Fruit fly (Drosophila melanogaster): ENCODE data around the gene Cdk8.
A peak's percentile ranks its signal among the peaks of the same experiment; 100 is the strongest.

Gene Cdk8

DNA sequence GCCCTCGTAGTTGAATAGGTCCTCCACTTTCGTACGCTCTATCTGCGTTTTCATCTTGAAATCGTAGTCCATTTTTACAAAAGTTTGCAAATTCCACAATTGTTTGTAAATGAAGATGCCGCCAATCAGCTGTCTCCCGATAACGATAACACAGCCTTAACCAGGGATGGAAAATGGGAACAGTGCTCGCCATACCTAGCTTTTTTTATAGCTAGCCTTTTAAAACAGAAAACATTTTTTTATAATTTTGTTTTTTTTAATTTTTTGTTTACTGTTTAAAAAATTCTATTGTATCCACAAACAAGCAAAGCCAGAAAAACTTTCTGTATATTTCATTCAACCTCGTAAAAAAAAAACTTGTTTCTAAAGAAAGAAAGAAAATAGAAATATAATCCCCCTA lies at the start of gene Cdk8 (continued):
- TF ChIP-seq NC2α (GFP tag; optimal IDR thresholded peaks at IDR 0.05) = no peak
- no peak for TF ChIP-seq CG11723 (GFP tag; optimal IDR thresholded peaks at IDR 0.05)
- no peak for TF ChIP-seq esg (GFP tag; conservative IDR thresholded peaks at IDR 0.05)
- TF ChIP-seq HmgD (GFP tag; optimal IDR thresholded peaks at IDR 0.05) = no peak
- no peak for TF ChIP-seq CG4360 (GFP tag; IDR thresholded peaks at IDR 0.05)
- no peak for TF ChIP-seq gsb-n (tag; optimal IDR thresholded peaks at IDR 0.05)
- TF ChIP-seq Xrp1 (GFP tag; IDR thresholded peaks at IDR 0.05) = peak; percentile 17; the same call in 1 of the 2 replicates
- TF ChIP-seq CG32767 (GFP tag; IDR thresholded peaks at IDR 0.05) = no peak
- TF ChIP-seq zen2 (GFP tag; IDR thresholded peaks at IDR 0.05; ENCODE audit: partially characterized antibody) = no peak
- TF ChIP-seq CG17802 (tag; optimal IDR thresholded peaks at IDR 0.05) = no peak
- peak; percentile 22 for TF ChIP-seq stwl (tag; optimal IDR thresholded peaks at IDR 0.05)
- no peak for TF ChIP-seq Meics (GFP tag; optimal IDR thresholded peaks at IDR 0.05)
- no peak for TF ChIP-seq gfzf (GFP tag; optimal IDR thresholded peaks at IDR 0.05)
- TF ChIP-seq CoRest (tag; optimal IDR thresholded peaks at IDR 0.05) = peak; percentile 40
- peak; percentile 9 for TF ChIP-seq chn (GFP tag; optimal IDR thresholded peaks at IDR 0.05)
- TF ChIP-seq CG7357 (GFP tag; IDR thresholded peaks at IDR 0.05) = no peak
- no peak for TF ChIP-seq CG4328 (GFP tag; optimal IDR thresholded peaks at IDR 0.05)
- TF ChIP-seq Sry-δ (GFP tag; optimal IDR thresholded peaks at IDR 0.05) = peak; percentile 39
- TF ChIP-seq HLH4C (GFP tag; IDR thresholded peaks at IDR 0.05; ENCODE audit: partially characterized antibody) = no peak
- TF ChIP-seq Antp (GFP tag; optimal IDR thresholded peaks at IDR 0.05) = no peak
- TF ChIP-seq Mad (GFP tag; optimal IDR thresholded peaks at IDR 0.05) = no peak
- no peak for TF ChIP-seq CG4730 (GFP tag; IDR thresholded peaks at IDR 0.05)
- no peak for TF ChIP-seq ATbp (GFP tag; optimal IDR thresholded peaks at IDR 0.05)
- no peak for TF ChIP-seq prd (optimal IDR thresholded peaks at IDR 0.05)
- TF ChIP-seq prd (GFP tag; IDR thresholded peaks at IDR 0.05) = peak; percentile 40; the same call in 1 of the 3 replicates
- TF ChIP-seq lov (optimal IDR thresholded peaks at IDR 0.05) = no peak
- no peak for TF ChIP-seq lov (GFP tag; IDR thresholded peaks at IDR 0.05)
- no peak for TF ChIP-seq dimm (GFP tag; IDR thresholded peaks at IDR 0.05)
- TF ChIP-seq CG14965 (GFP tag; optimal IDR thresholded peaks at IDR 0.05; ENCODE audit: borderline replicate concordance) = no peak
- TF ChIP-seq ab (GFP tag; optimal IDR thresholded peaks at IDR 0.05) = no peak
- TF ChIP-seq CG15514 (GFP tag; optimal IDR thresholded peaks at IDR 0.05) = peak; percentile 39
- TF ChIP-seq ase (GFP tag; IDR thresholded peaks at IDR 0.05) = no peak
- TF ChIP-seq Dref (GFP tag; IDR thresholded peaks at IDR 0.05) = peak; percentile 72
- TF ChIP-seq GATAe (GFP tag; conservative IDR thresholded peaks at IDR 0.05) = no peak
- peak; percentile 30 for TF ChIP-seq Hr3 (GFP tag; optimal IDR thresholded peaks at IDR 0.05)
- TF ChIP-seq CG11695 (GFP tag; IDR thresholded peaks at IDR 0.05) = 0 out of 3 replicates have a peak, but pooled peaks have one; percentile 33
- TF ChIP-seq Neu2 (GFP tag; optimal IDR thresholded peaks at IDR 0.05; ENCODE audit: borderline replicate concordance) = no peak
- no peak; the same call in 1 of the 2 replicates for TF ChIP-seq Adf1 (GFP tag; IDR thresholded peaks at IDR 0.05)
- TF ChIP-seq da (GFP tag; optimal IDR thresholded peaks at IDR 0.05) = no peak
- no peak for TF ChIP-seq CG6813 (GFP tag; optimal IDR thresholded peaks at IDR 0.05)
- TF ChIP-seq Doc2 (GFP tag; IDR thresholded peaks at IDR 0.05) = no peak
- TF ChIP-seq CG5245 (GFP tag; optimal IDR thresholded peaks at IDR 0.05) = no peak
- TF ChIP-seq CG18764 (GFP tag; optimal IDR thresholded peaks at IDR 0.05) = peak; percentile 26
- TF ChIP-seq knrl (GFP tag; IDR thresholded peaks at IDR 0.05; ENCODE audit: partially characterized antibody) = no peak; the same call in 2 of the 3 replicates
- peak; percentile 42 for TF ChIP-seq kni (GFP tag; optimal IDR thresholded peaks at IDR 0.05)
- TF ChIP-seq twi (tag; optimal IDR thresholded peaks at IDR 0.05) = no peak
- no peak for TF ChIP-seq Gsc (GFP tag; IDR thresholded peaks at IDR 0.05)
- no peak for TF ChIP-seq Dip2 (GFP tag; IDR thresholded peaks at IDR 0.05)
- TF ChIP-seq Hr78 (GFP tag; optimal IDR thresholded peaks at IDR 0.05) = no peak
- peak; percentile 14 for TF ChIP-seq zfh2 (GFP tag; optimal IDR thresholded peaks at IDR 0.05)
- no peak for TF ChIP-seq kay (GFP tag; optimal IDR thresholded peaks at IDR 0.05)
- no peak for TF ChIP-seq nom (GFP tag; optimal IDR thresholded peaks at IDR 0.05)

All from whole organism, embryonic.